Worm (Caenorhabditis elegans): ENCODE data around the gene ufd-2.

ufd-2 gene

ce11 chrII:8062334-8062791 is at the start of gene ufd-2:
ufd-2 (plus strand) TSS chrII:8062741.
- TF ChIP-seq crh-2 (tag; optimal IDR thresholded peaks at IDR 0.05): peak; percentile 75
- peak; percentile 89 for TF ChIP-seq C34F6.9 (tag; optimal IDR thresholded peaks at IDR 0.05)
- peak; percentile 25 for TF ChIP-seq nhr-21 (tag; optimal IDR thresholded peaks at IDR 0.05)
- TF ChIP-seq sem-4 (tag; optimal IDR thresholded peaks at IDR 0.05): no peak
- TF ChIP-seq elt-3 (tag; optimal IDR thresholded peaks at IDR 0.05): no peak
- no peak for TF ChIP-seq ceh-82 (tag; optimal IDR thresholded peaks at IDR 0.05)
- TF ChIP-seq aly-2 (tag; optimal IDR thresholded peaks at IDR 0.05): no peak
- peak; percentile 53 for TF ChIP-seq lin-11 (tag; optimal IDR thresholded peaks at IDR 0.05)
- peak; percentile 60 for TF ChIP-seq fos-1 (tag; optimal IDR thresholded peaks at IDR 0.05)
- TF ChIP-seq mab-5 (tag; optimal IDR thresholded peaks at IDR 0.05): no peak
- TF ChIP-seq zag-1 (tag; optimal IDR thresholded peaks at IDR 0.05): peak; percentile 23
- no peak for TF ChIP-seq lin-39 (tag; optimal IDR thresholded peaks at IDR 0.05)
- peak; percentile 64 for TF ChIP-seq sma-3 (GFP tag; optimal IDR thresholded peaks at IDR 0.05)
- TF ChIP-seq ztf-4 (tag; optimal IDR thresholded peaks at IDR 0.05): no peak
- no peak for TF ChIP-seq nhr-12 (tag; optimal IDR thresholded peaks at IDR 0.05)
- TF ChIP-seq R02D3.7 (tag; optimal IDR thresholded peaks at IDR 0.05): no peak
- peak; percentile 79 for TF ChIP-seq unc-55 (GFP tag; optimal IDR thresholded peaks at IDR 0.05)
- TF ChIP-seq mbf-1 (tag; optimal IDR thresholded peaks at IDR 0.05): no peak
- TF ChIP-seq Y55F3AM.14 (GFP tag; optimal IDR thresholded peaks at IDR 0.05): peak; percentile 21
- TF ChIP-seq nhr-77 (tag; optimal IDR thresholded peaks at IDR 0.05): no peak
- peak; percentile 72 for TF ChIP-seq F13H6.1 (tag; optimal IDR thresholded peaks at IDR 0.05)
- TF ChIP-seq sma-9 (GFP tag; optimal IDR thresholded peaks at IDR 0.05): peak; percentile 52
- TF ChIP-seq sma-9 (tag; optimal IDR thresholded peaks at IDR 0.05): no peak
- no peak for TF ChIP-seq ama-1 (optimal IDR thresholded peaks at IDR 0.05)
- TF ChIP-seq ztf-11 (tag; optimal IDR thresholded peaks at IDR 0.05): no peak
- TF ChIP-seq blmp-1 (tag; optimal IDR thresholded peaks at IDR 0.05; ENCODE audit: insufficient read depth): no peak
- no peak for TF ChIP-seq nhr-23 (tag; optimal IDR thresholded peaks at IDR 0.05)
- TF ChIP-seq snpc-4 (tag; optimal IDR thresholded peaks at IDR 0.05): peak; percentile 41
- TF ChIP-seq skn-1 (tag; optimal IDR thresholded peaks at IDR 0.05): no peak
- TF ChIP-seq ceh-16 (tag; optimal IDR thresholded peaks at IDR 0.05): no peak
- no peak for TF ChIP-seq nhr-10 (tag; optimal IDR thresholded peaks at IDR 0.05)
- TF ChIP-seq nhr-237 (tag; optimal IDR thresholded peaks at IDR 0.05): no peak
- no peak for TF ChIP-seq ztf-1 (GFP tag; conservative IDR thresholded peaks at IDR 0.05)
- TF ChIP-seq nhr-6 (tag; optimal IDR thresholded peaks at IDR 0.05): peak; percentile 4
- TF ChIP-seq lin-13 (GFP tag; optimal IDR thresholded peaks at IDR 0.05): peak; percentile 70
- no peak for TF ChIP-seq mdl-1 (tag; optimal IDR thresholded peaks at IDR 0.05)
- TF ChIP-seq nhr-11 (tag; optimal IDR thresholded peaks at IDR 0.05): no peak
- no peak for TF ChIP-seq gmeb-1 (tag; optimal IDR thresholded peaks at IDR 0.05)
- TF ChIP-seq nhr-129 (tag; optimal IDR thresholded peaks at IDR 0.05): peak; percentile 87
- no peak for TF ChIP-seq unc-39 (tag; optimal IDR thresholded peaks at IDR 0.05)
- no peak for TF ChIP-seq alr-1 (tag; optimal IDR thresholded peaks at IDR 0.05)
- TF ChIP-seq nhr-25 (tag; optimal IDR thresholded peaks at IDR 0.05): no peak
- TF ChIP-seq elt-1 (tag; optimal IDR thresholded peaks at IDR 0.05): no peak
- no peak for TF ChIP-seq peb-1 (tag; optimal IDR thresholded peaks at IDR 0.05)
- peak; percentile 28 to 85 for TF ChIP-seq lsy-2 (tag; optimal IDR thresholded peaks at IDR 0.05)

ce11 chrII:8015483-8015938 is 47.0 kb upstream of the ufd-2 start:
- TF ChIP-seq crh-2 (tag; optimal IDR thresholded peaks at IDR 0.05): peak; percentile 17
- peak; percentile 42 for TF ChIP-seq sma-9 (GFP tag; optimal IDR thresholded peaks at IDR 0.05)
- no peak for TF ChIP-seq sma-9 (tag; optimal IDR thresholded peaks at IDR 0.05)
- peak; percentile 1 for TF ChIP-seq fos-1 (tag; optimal IDR thresholded peaks at IDR 0.05)
- no peak for TF ChIP-seq nhr-11 (tag; optimal IDR thresholded peaks at IDR 0.05)
- TF ChIP-seq nhr-25 (tag; optimal IDR thresholded peaks at IDR 0.05): peak; percentile 57
- no peak for TF ChIP-seq unc-39 (tag; optimal IDR thresholded peaks at IDR 0.05)
- TF ChIP-seq ceh-16 (tag; optimal IDR thresholded peaks at IDR 0.05): no peak
- TF ChIP-seq ama-1 (optimal IDR thresholded peaks at IDR 0.05): peak; percentile 66
- no peak for TF ChIP-seq mbf-1 (tag; optimal IDR thresholded peaks at IDR 0.05)
- TF ChIP-seq nhr-77 (tag; optimal IDR thresholded peaks at IDR 0.05): no peak
- no peak for TF ChIP-seq R02D3.7 (tag; optimal IDR thresholded peaks at IDR 0.05)
- peak in 1 of 2 experiments; percentile 26 for TF ChIP-seq lsy-2 (tag; optimal IDR thresholded peaks at IDR 0.05)
- peak; percentile 50 for TF ChIP-seq F13H6.1 (tag; optimal IDR thresholded peaks at IDR 0.05)
- no peak for TF ChIP-seq alr-1 (tag; optimal IDR thresholded peaks at IDR 0.05)
- TF ChIP-seq blmp-1 (tag; optimal IDR thresholded peaks at IDR 0.05; ENCODE audit: insufficient read depth): peak; percentile 17
- TF ChIP-seq peb-1 (tag; optimal IDR thresholded peaks at IDR 0.05): no peak
- TF ChIP-seq gmeb-1 (tag; optimal IDR thresholded peaks at IDR 0.05): peak; percentile 20
- peak; percentile 77 for TF ChIP-seq nhr-129 (tag; optimal IDR thresholded peaks at IDR 0.05)

Data from whole organism, L2 larva.